Fruit fly (Drosophila melanogaster) whole organism, embryonic: Measurements from ENCODE around the gene CG43707.

ENCODE experiments used
- Abd-B ChIP-seq: fragments of 200-800 bp; sonication (Bioruptor generic); optimal IDR thresholded peaks from 2 replicates; lab custom pipeline; 2018; ENCODE audit warnings: missing biosample characterization, mild to moderate bottlenecking, missing genetic modification characterization, moderate library complexity
- Bgb ChIP-seq: fragments of 200-800 bp; sonication (Bioruptor generic); IDR thresholded peaks from 2 replicates; pipeline ENCODE4 v1.3.6; 2022; ENCODE audit warnings: missing biosample characterization, missing genetic modification characterization; ENCODE audit not compliant: partially characterized antibody
- CG1024 ChIP-seq: fragments of 200-800 bp; sonication (Bioruptor generic); IDR thresholded peaks from 2 replicates; pipeline ENCODE4 v1.3.6; 2022; ENCODE audit warnings: missing biosample characterization, missing genetic modification characterization
- CG10267 ChIP-seq: fragments of 200-800 bp; sonication (Bioruptor generic); optimal IDR thresholded peaks from 2 replicates; lab custom pipeline; 2018; ENCODE audit warnings: missing biosample characterization, mild to moderate bottlenecking, missing genetic modification characterization, moderate library complexity
- CG10431 ChIP-seq: fragments of 200-800 bp; sonication (Bioruptor generic); optimal IDR thresholded peaks from 3 replicates; lab custom pipeline; 2018; ENCODE audit warnings: missing biosample characterization, mild to moderate bottlenecking, missing genetic modification characterization
- CG11723 ChIP-seq: fragments of 200-800 bp; sonication (Bioruptor generic); optimal IDR thresholded peaks from 2 replicates; lab custom pipeline; 2017; ENCODE audit warnings: missing biosample characterization, mild to moderate bottlenecking, missing genetic modification characterization
- CG12659 ChIP-seq: fragments of 200-800 bp; sonication (Bioruptor generic); optimal IDR thresholded peaks from 3 replicates; lab custom pipeline; 2017; ENCODE audit warnings: mild to moderate bottlenecking, missing biosample characterization, missing genetic modification reagents, missing genetic modification characterization
- CG17385 ChIP-seq: fragments of 200-800 bp; sonication (Bioruptor generic); optimal IDR thresholded peaks from 3 replicates; lab custom pipeline; 2018; ENCODE audit warnings: missing biosample characterization, mild to moderate bottlenecking, missing genetic modification characterization
- CG31365 ChIP-seq: fragments of 200-800 bp; sonication (Bioruptor generic); optimal IDR thresholded peaks from 2 replicates; lab custom pipeline; 2018; ENCODE audit warnings: missing biosample characterization, mild to moderate bottlenecking, missing genetic modification characterization
- CG3407 ChIP-seq: fragments of 200-800 bp; sonication (Bioruptor generic); optimal IDR thresholded peaks from 2 replicates; lab custom pipeline; 2018; ENCODE audit warnings: missing biosample characterization, mild to moderate bottlenecking, missing genetic modification characterization
- CG4424 ChIP-seq: fragments of 200-800 bp; sonication (Bioruptor generic); optimal IDR thresholded peaks from 3 replicates; lab custom pipeline; 2016; ENCODE audit warnings: missing biosample characterization, missing genetic modification characterization
- CG4617 ChIP-seq: fragments of 200-800 bp; sonication (Bioruptor generic); optimal IDR thresholded peaks from 3 replicates; lab custom pipeline; 2016; ENCODE audit warnings: missing biosample characterization, missing genetic modification characterization, borderline replicate concordance
- CG4820 ChIP-seq: fragments of 200-800 bp; sonication (Bioruptor generic); optimal IDR thresholded peaks from 3 replicates; lab custom pipeline; 2016; ENCODE audit warnings: missing biosample characterization, missing genetic modification characterization
- CG7963 ChIP-seq: fragments of 200-800 bp; sonication (Bioruptor generic); IDR thresholded peaks from 3 replicates; pipeline ENCODE4 v1.3.6; 2022; ENCODE audit warnings: missing biosample characterization, missing genetic modification characterization; ENCODE audit not compliant: partially characterized antibody
- CG8089 ChIP-seq: fragments of 200-800 bp; sonication (Bioruptor generic); optimal IDR thresholded peaks from 3 replicates; lab custom pipeline; 2016; ENCODE audit warnings: missing biosample characterization, missing genetic modification characterization
- CG9876 ChIP-seq: fragments of 200-800 bp; sonication (Bioruptor generic); optimal IDR thresholded peaks from 2 replicates; lab custom pipeline; 2016; ENCODE audit warnings: missing biosample characterization, missing genetic modification characterization
- CTCF ChIP-seq: fragments of 200-800 bp; sonication (Bioruptor generic); optimal IDR thresholded peaks from 2 replicates; lab custom pipeline; 2017; ENCODE audit warnings: missing biosample characterization, mild to moderate bottlenecking, missing genetic modification characterization, moderate library complexity
- Dek ChIP-seq: fragments of 200-800 bp; sonication (Bioruptor generic); optimal IDR thresholded peaks from 3 replicates; lab custom pipeline; 2019; ENCODE audit warnings: missing biosample characterization, mild to moderate bottlenecking, missing genetic modification characterization, moderate library complexity
- Dll ChIP-seq: fragments of 200-800 bp; sonication (Bioruptor generic); IDR thresholded peaks from 4 replicates; pipeline ENCODE4 v1.3.6; 2022; ENCODE audit warnings: missing biosample characterization, missing genetic modification characterization; ENCODE audit not compliant: partially characterized antibody
- Doc3 ChIP-seq: fragments of 200-800 bp; sonication (Bioruptor generic); IDR thresholded peaks from 3 replicates; pipeline ENCODE4 v1.3.6; 2022; ENCODE audit warnings: missing biosample characterization, missing genetic modification characterization; ENCODE audit not compliant: partially characterized antibody
- Dp ChIP-seq: fragments of 200-800 bp; sonication (Bioruptor generic); optimal IDR thresholded peaks from 2 replicates; lab custom pipeline; 2018; ENCODE audit warnings: missing biosample characterization, mild to moderate bottlenecking, missing genetic modification characterization, moderate library complexity
- H15 ChIP-seq: fragments of 200-800 bp; sonication (Bioruptor generic); IDR thresholded peaks from 3 replicates; pipeline ENCODE4 v1.3.6; 2022; ENCODE audit warnings: missing biosample characterization, missing genetic modification characterization
- HHEX ChIP-seq: fragments of 200-800 bp; sonication (Bioruptor generic); optimal IDR thresholded peaks from 3 replicates; lab custom pipeline; 2017; ENCODE audit warnings: missing biosample characterization, mild to moderate bottlenecking, missing genetic modification characterization, missing genetic modification reagents
- HmgZ ChIP-seq: fragments of 200-800 bp; sonication (Bioruptor generic); optimal IDR thresholded peaks from 2 replicates; lab custom pipeline; 2018; ENCODE audit warnings: missing biosample characterization, mild to moderate bottlenecking, missing genetic modification characterization
- Lhr ChIP-seq: fragments of 200-800 bp; sonication (Bioruptor generic); optimal IDR thresholded peaks from 3 replicates; lab custom pipeline; 2017; ENCODE audit warnings: mild to moderate bottlenecking, missing biosample characterization, missing genetic modification reagents, missing genetic modification characterization
- MBD-R2 ChIP-seq: fragments of 200-800 bp; sonication (Bioruptor generic); IDR thresholded peaks from 2 replicates; pipeline ENCODE4 v1.3.6; 2022; ENCODE audit warnings: missing biosample characterization, missing genetic modification characterization
- Meics ChIP-seq: fragments of 200-800 bp; sonication (Bioruptor generic); optimal IDR thresholded peaks from 2 replicates; lab custom pipeline; 2017; ENCODE audit warnings: missing biosample characterization, mild to moderate bottlenecking, missing genetic modification characterization
- Nf-YA ChIP-seq: fragments of 200-800 bp; sonication (Bioruptor generic); IDR thresholded peaks from 2 replicates; pipeline ENCODE4 v1.3.6; 2022; ENCODE audit warnings: missing biosample characterization, missing genetic modification characterization
- Optix ChIP-seq: fragments of 200-800 bp; sonication (Bioruptor generic); IDR thresholded peaks from 3 replicates; pipeline ENCODE4 v1.3.6; 2022; ENCODE audit warnings: missing biosample characterization, missing genetic modification characterization
- PHDP ChIP-seq: fragments of 200-800 bp; sonication (Bioruptor generic); optimal IDR thresholded peaks from 3 replicates; lab custom pipeline; 2018; ENCODE audit warnings: missing biosample characterization, mild to moderate bottlenecking, missing genetic modification characterization, moderate library complexity
- Rx ChIP-seq: fragments of 200-800 bp; sonication (Bioruptor generic); IDR thresholded peaks from 2 replicates; pipeline ENCODE4 v1.3.6; 2022; ENCODE audit warnings: missing biosample characterization, missing genetic modification characterization
- Sox100B ChIP-seq: fragments of 200-800 bp; sonication (Bioruptor generic); optimal IDR thresholded peaks from 3 replicates; lab custom pipeline; 2018; ENCODE audit warnings: missing biosample characterization, mild to moderate bottlenecking, missing genetic modification characterization
- al ChIP-seq: fragments of 200-800 bp; sonication (Bioruptor generic); IDR thresholded peaks from 2 replicates; pipeline ENCODE4 v1.3.6; 2022; ENCODE audit warnings: missing biosample characterization, missing genetic modification characterization
- bsh ChIP-seq, 2 experiments: fragments of 200-800 bp; sonication (Bioruptor generic); optimal IDR thresholded peaks; 2 replicates each; lab custom pipeline; 2017 to 2018; ENCODE audit warnings: mild to moderate bottlenecking in 2 of 2, missing biosample characterization in 2 of 2, missing genetic modification characterization in 2 of 2, moderate library complexity in 1 of 2
- cad ChIP-seq: fragments of >200 bp; optimal IDR thresholded peaks from 2 replicates; lab custom pipeline; 2017; ENCODE audit warnings: missing biosample characterization, missing genetic modification characterization
- ci ChIP-seq: fragments of 200-800 bp; sonication (Bioruptor generic); IDR thresholded peaks from 3 replicates; pipeline ENCODE4 v1.3.6; 2022; ENCODE audit warnings: missing biosample characterization, missing genetic modification characterization
- en ChIP-seq: fragments of 200-800 bp; sonication (Bioruptor generic); optimal IDR thresholded peaks from 2 replicates; lab custom pipeline; 2016; ENCODE audit warnings: missing biosample characterization, missing genetic modification characterization
- kah ChIP-seq: fragments of 200-800 bp; sonication (Bioruptor generic); optimal IDR thresholded peaks from 2 replicates; lab custom pipeline; 2018; ENCODE audit warnings: missing biosample characterization, mild to moderate bottlenecking, missing genetic modification characterization
- ken ChIP-seq: fragments of 200-800 bp; sonication (Bioruptor generic); IDR thresholded peaks from 3 replicates; pipeline ENCODE4 v1.3.6; 2022; ENCODE audit warnings: missing biosample characterization, missing genetic modification characterization
- maf-S ChIP-seq: fragments of 200-800 bp; sonication (Bioruptor generic); optimal IDR thresholded peaks from 2 replicates; lab custom pipeline; 2016; ENCODE audit warnings: missing biosample characterization, missing genetic modification characterization
- mld ChIP-seq: fragments of 200-800 bp; sonication (Bioruptor generic); IDR thresholded peaks from 3 replicates; pipeline ENCODE4 v1.3.6; 2022; ENCODE audit warnings: missing biosample characterization, missing genetic modification characterization; ENCODE audit not compliant: partially characterized antibody
- nmo ChIP-seq: fragments of 200-800 bp; sonication (Bioruptor generic); optimal IDR thresholded peaks from 2 replicates; lab custom pipeline; 2018; ENCODE audit warnings: missing biosample characterization, mild to moderate bottlenecking, missing genetic modification characterization, moderate library complexity
- pho ChIP-seq: fragments of 200-800 bp; sonication (Bioruptor generic); optimal IDR thresholded peaks from 2 replicates; lab custom pipeline; 2016; ENCODE audit warnings: missing biosample characterization, missing genetic modification characterization
- phol ChIP-seq: fragments of 200-800 bp; sonication (Bioruptor generic); optimal IDR thresholded peaks from 3 replicates; lab custom pipeline; 2018; ENCODE audit warnings: missing biosample characterization, mild to moderate bottlenecking, missing genetic modification characterization, moderate library complexity
- pita ChIP-seq: fragments of 200-800 bp; sonication (Bioruptor generic); optimal IDR thresholded peaks from 2 replicates; lab custom pipeline; 2017; ENCODE audit warnings: missing biosample characterization, mild to moderate bottlenecking, missing genetic modification characterization
- sd ChIP-seq: fragments of 200-800 bp; sonication (Bioruptor generic); optimal IDR thresholded peaks from 3 replicates; lab custom pipeline; 2018; ENCODE audit warnings: missing biosample characterization, mild to moderate bottlenecking, missing genetic modification characterization, moderate library complexity
- sug ChIP-seq: fragments of 200-800 bp; optimal IDR thresholded peaks from 2 replicates; lab custom pipeline; 2019; ENCODE audit warnings: missing biosample characterization, mild to moderate bottlenecking, missing genetic modification characterization, moderate library complexity
- vvl ChIP-seq: fragments of 200-800 bp; sonication (Bioruptor generic); IDR thresholded peaks from 2 replicates; pipeline ENCODE4 v1.3.6; 2022; ENCODE audit warnings: missing biosample characterization, missing genetic modification characterization
- z ChIP-seq: fragments of 200-800 bp; sonication (Bioruptor generic); IDR thresholded peaks from 3 replicates; pipeline ENCODE4 v1.3.6; 2022; ENCODE audit warnings: missing biosample characterization, missing genetic modification characterization

The CG43707 gene

DNA sequence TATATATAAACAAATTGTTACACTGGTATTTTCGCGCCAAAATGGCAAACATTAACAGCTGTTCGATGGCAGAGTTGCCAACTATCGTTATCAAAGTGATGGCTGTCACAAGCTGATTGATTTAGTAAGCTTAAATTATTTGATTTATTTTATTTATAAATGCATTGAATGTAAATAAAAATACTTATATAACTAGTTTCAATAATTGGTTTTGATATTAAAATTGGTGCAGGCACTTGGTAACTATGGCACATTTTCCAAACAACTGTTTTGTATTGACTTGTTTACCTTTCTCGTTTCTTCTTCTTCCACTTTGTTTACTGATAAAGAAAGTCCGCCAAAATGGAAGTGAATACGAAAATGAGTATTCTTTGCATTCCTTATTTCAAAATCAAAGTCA is 45.4 kb upstream of the CG43707 start, which contains the start of gene cutlet (continued):
- TF ChIP-seq Lhr (GFP tag; lab: Kevin White, UChicago) (peak; percentile 5), CG17385 (GFP tag; lab: Kevin White, UChicago) (peak; percentile 75), phol (peak; percentile 99), sug (tag; lab: Kevin White, UChicago) (peak; percentile 25), CG12659 (GFP tag; lab: Kevin White, UChicago) (peak; percentile 34), CG4617 (GFP tag; lab: Kevin White, UChicago) (peak; percentile 6), vvl (0 out of 2 replicates have a peak, but pooled peaks have one; percentile 23), nmo (GFP tag; lab: Kevin White, UChicago) (peak; percentile 24), sd (peak; percentile 74), CTCF (GFP tag; lab: Kevin White, UChicago) (peak; percentile 6), pho (GFP tag; lab: Kevin White, UChicago) (no peak), HmgZ (tag; lab: Kevin White, UChicago) (peak; percentile 6), Dll (GFP tag; lab: Robert Waterston, UW) (peak; percentile 23; the same call in 1 of the 4 replicates), Sox100B (GFP tag; lab: Kevin White, UChicago) (peak; percentile 44), Meics (peak; percentile 40), HHEX (GFP tag; lab: Kevin White, UChicago) (no peak), Dek (tag; lab: Kevin White, UChicago) (no peak), MBD-R2 (peak; percentile 92), CG4424 (GFP tag; lab: Kevin White, UChicago) (no peak), CG10267 (tag; lab: Kevin White, UChicago) (peak; percentile 6), Nf-YA (no peak)

DNA sequence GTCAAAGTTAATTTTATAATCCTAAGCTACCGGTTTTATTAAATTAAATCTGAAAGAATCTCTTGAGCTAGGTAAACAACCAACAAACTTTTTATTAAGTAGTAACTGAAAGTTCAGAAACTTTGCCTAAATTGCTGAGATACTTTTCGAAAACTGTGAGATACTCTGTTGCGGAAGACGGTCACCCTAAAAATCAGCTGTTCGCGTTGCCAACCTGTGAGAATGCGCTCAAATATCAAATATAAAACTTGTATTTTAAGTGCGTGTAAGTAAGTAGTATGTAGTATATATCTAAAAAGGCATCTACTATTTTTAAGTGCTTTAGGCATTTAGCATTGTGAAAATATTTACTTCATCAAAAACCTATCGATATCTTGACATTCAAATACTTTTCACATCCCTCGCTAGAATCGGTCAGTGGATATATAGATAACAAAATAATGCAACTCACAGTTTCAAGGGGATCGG is 44.1 kb upstream of the CG43707 start, which contains the start of the genes CG31955 and CG2818:
TSS of gene CG31955 (minus strand) at position 157 of the 468 bp plus-strand sequence.
TSS of gene CG2818 (plus strand) at position 412 of the 468 bp plus-strand sequence.
- TF ChIP-seq CG4820 (GFP tag; lab: Kevin White, UChicago) = no peak
- TF ChIP-seq ci (GFP tag; lab: Robert Waterston, UW) = no peak
- no peak for TF ChIP-seq CG3407 (GFP tag; lab: Kevin White, UChicago)
- TF ChIP-seq CG1024 (GFP tag; lab: Robert Waterston, UW) = no peak
- TF ChIP-seq Bgb (GFP tag; lab: Robert Waterston, UW) = peak; percentile 61; the same call in 1 of the 2 replicates
- no peak for TF ChIP-seq Abd-B (GFP tag; lab: Kevin White, UChicago)
- peak; percentile 9 for TF ChIP-seq Meics
- TF ChIP-seq CG8089 (GFP tag; lab: Kevin White, UChicago) = no peak
- TF ChIP-seq z (GFP tag; lab: Robert Waterston, UW) = no peak
- no peak for TF ChIP-seq ken (GFP tag; lab: Robert Waterston, UW)
- TF ChIP-seq pita (GFP tag; lab: Kevin White, UChicago) = no peak
- TF ChIP-seq PHDP = peak; percentile 3
- TF ChIP-seq maf-S (GFP tag; lab: Kevin White, UChicago) = no peak
- TF ChIP-seq Optix (GFP tag; lab: Robert Waterston, UW) = no peak
- no peak for TF ChIP-seq vvl
- TF ChIP-seq CG9876 (GFP tag; lab: Kevin White, UChicago) = no peak
- peak; percentile 30 for TF ChIP-seq HmgZ (tag; lab: Kevin White, UChicago)
- TF ChIP-seq en (GFP tag; lab: Kevin White, UChicago) = no peak
- TF ChIP-seq bsh (GFP tag; optimal IDR thresholded peaks at IDR 0.05; lab: Kevin White, UChicago) = peak in 1 of 2 experiments; percentile 19
- no peak for TF ChIP-seq H15 (GFP tag; lab: Robert Waterston, UW)
- no peak for TF ChIP-seq CG7963 (GFP tag; lab: Robert Waterston, UW)
- TF ChIP-seq CG31365 (tag; lab: Kevin White, UChicago) = no peak
- no peak for TF ChIP-seq mld (GFP tag; lab: Robert Waterston, UW)
- no peak for TF ChIP-seq kah
- TF ChIP-seq CG10431 (GFP tag; lab: Kevin White, UChicago) = no peak
- no peak for TF ChIP-seq al
- TF ChIP-seq Dp = peak; percentile 59
- TF ChIP-seq Doc3 (GFP tag; lab: Robert Waterston, UW) = peak; percentile 68
- TF ChIP-seq cad (GFP tag; lab: Kevin White, UChicago) = no peak
- TF ChIP-seq CG11723 (GFP tag; lab: Kevin White, UChicago) = peak; percentile 1
- peak; percentile 37 for TF ChIP-seq CG4617 (GFP tag; lab: Kevin White, UChicago)
- TF ChIP-seq Rx (GFP tag; lab: Robert Waterston, UW) = no peak
